Fruit fly (Drosophila melanogaster) whole organism, adult: Measurements from ENCODE around the gene AP-2mu.

Experiments
- CG11617 ChIP-seq: fragments of 200-800 bp; sonication (Bioruptor generic); optimal IDR thresholded peaks from 2 replicates; lab custom pipeline; 2017; ENCODE audit warnings: mild to moderate bottlenecking, missing biosample characterization, missing genetic modification reagents, missing genetic modification characterization
- CG12768 ChIP-seq: fragments of 200-800 bp; sonication (Bioruptor generic); optimal IDR thresholded peaks from 2 replicates; lab custom pipeline; 2017; ENCODE audit warnings: missing biosample characterization, missing genetic modification characterization, mild to moderate bottlenecking, moderate library complexity, missing genetic modification reagents
- CG14711 ChIP-seq: fragments of 200-800 bp; sonication (Bioruptor generic); optimal IDR thresholded peaks from 2 replicates; lab custom pipeline; 2018; ENCODE audit warnings: missing biosample characterization, mild to moderate bottlenecking, missing genetic modification characterization, moderate library complexity
- CG1620 ChIP-seq: fragments of 200-800 bp; sonication (Bioruptor generic); optimal IDR thresholded peaks from 2 replicates; lab custom pipeline; 2016; ENCODE audit warnings: missing biosample characterization, missing genetic modification characterization
- CG33017 ChIP-seq: fragments of 200-800 bp; sonication (Bioruptor generic); optimal IDR thresholded peaks from 2 replicates; lab custom pipeline; 2018; ENCODE audit warnings: missing biosample characterization, mild to moderate bottlenecking, missing genetic modification characterization, moderate library complexity
- CG5204 ChIP-seq: fragments of 200-800 bp; sonication (Bioruptor generic); optimal IDR thresholded peaks from 2 replicates; lab custom pipeline; 2016; ENCODE audit warnings: missing biosample characterization, missing genetic modification characterization
- CG7045 ChIP-seq: fragments of 200-800 bp; sonication (Bioruptor generic); optimal IDR thresholded peaks from 2 replicates; lab custom pipeline; 2017; ENCODE audit warnings: missing biosample characterization, mild to moderate bottlenecking, missing genetic modification characterization
- CG7101 ChIP-seq: fragments of 200-800 bp; sonication (Bioruptor generic); optimal IDR thresholded peaks from 2 replicates; lab custom pipeline; 2018; ENCODE audit warnings: missing biosample characterization, mild to moderate bottlenecking, missing genetic modification characterization, moderate library complexity
- Clk ChIP-seq: fragments of 200-800 bp; sonication (Bioruptor generic); optimal IDR thresholded peaks from 2 replicates; lab custom pipeline; 2017; ENCODE audit warnings: missing biosample characterization, missing genetic modification characterization
- Hr96 ChIP-seq: fragments of 200-800 bp; sonication (Bioruptor generic); optimal IDR thresholded peaks from 2 replicates; lab custom pipeline; 2016; ENCODE audit warnings: missing biosample characterization, missing genetic modification characterization
- Mnt ChIP-seq: fragments of 200-800 bp; sonication (Bioruptor generic); optimal IDR thresholded peaks from 2 replicates; lab custom pipeline; 2016; ENCODE audit warnings: missing biosample characterization, mild to moderate bottlenecking, missing genetic modification characterization
- bab1 ChIP-seq: fragments of 200-800 bp; sonication (Bioruptor generic); optimal IDR thresholded peaks from 3 replicates; lab custom pipeline; 2019; ENCODE audit warnings: missing biosample characterization, mild to moderate bottlenecking, missing genetic modification characterization, moderate library complexity
- cic ChIP-seq: fragments of 200-800 bp; sonication (Bioruptor generic); optimal IDR thresholded peaks from 2 replicates; lab custom pipeline; 2017; ENCODE audit warnings: missing biosample characterization, mild to moderate bottlenecking, missing genetic modification characterization, moderate library complexity
- cnc ChIP-seq, 2 experiments: fragments of >200 bp; optimal IDR thresholded peaks; 2 replicates each; lab custom pipeline; 2017
- kay ChIP-seq: fragments of 200-800 bp; sonication (Bioruptor generic); peaks from one replicate; lab custom pipeline; 2016; ENCODE audit warnings: missing biosample characterization, missing genetic modification characterization, borderline replicate concordance
- ovo ChIP-seq: fragments of 200-800 bp; sonication (Bioruptor generic); optimal IDR thresholded peaks from 2 replicates; lab custom pipeline; 2016; ENCODE audit warnings: missing biosample characterization, missing genetic modification characterization
- pad ChIP-seq: fragments of 200-800 bp; sonication (Bioruptor generic); optimal IDR thresholded peaks from 3 replicates; lab custom pipeline; 2017; ENCODE audit warnings: missing biosample characterization, missing genetic modification characterization, mild to moderate bottlenecking, moderate library complexity, missing genetic modification reagents
- tj ChIP-seq: fragments of 200-800 bp; sonication (Bioruptor generic); optimal IDR thresholded peaks from 3 replicates; lab custom pipeline; 2017; ENCODE audit warnings: missing biosample characterization, mild to moderate bottlenecking, missing genetic modification characterization, moderate library complexity
- toe ChIP-seq: fragments of 200-800 bp; sonication (Bioruptor generic); optimal IDR thresholded peaks from 2 replicates; lab custom pipeline; 2016; ENCODE audit warnings: missing biosample characterization, missing genetic modification characterization

AP-2mu gene

DNA sequence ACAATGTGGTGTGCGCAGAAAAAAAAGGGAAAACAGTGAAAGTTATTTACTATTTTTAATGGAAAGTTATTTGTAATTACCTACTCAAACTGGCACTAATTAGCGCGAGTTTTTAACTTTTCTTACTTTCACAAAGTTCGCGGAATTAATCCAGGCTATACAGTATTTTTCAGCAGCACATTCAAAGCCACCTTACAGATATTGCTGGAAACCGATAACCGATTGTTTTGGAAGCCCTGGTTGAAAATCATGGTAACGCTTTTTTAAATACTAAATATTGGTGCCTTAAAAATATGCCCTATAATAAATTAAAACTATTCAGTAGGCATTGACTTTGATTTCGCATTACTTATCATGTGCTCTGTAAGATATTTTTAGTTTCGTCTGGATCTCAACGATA is 30.5 kb downstream of the AP-2mu start, which contains the start of gene tHMG2:
Gene tHMG2, plus strand, starts transcription at position 187 of the 400 bp plus-strand sequence.
- TF ChIP-seq CG1620 (GFP tag; lab: Kevin White, UChicago) (no peak), CG11617 (GFP tag; lab: Kevin White, UChicago) (no peak), ovo (no peak), Hr96 (GFP tag; lab: Kevin White, UChicago) (no peak), CG7045 (GFP tag; lab: Kevin White, UChicago) (no peak), cnc (optimal IDR thresholded peaks at IDR 0.05; lab: Kevin White, UChicago) (no peak), toe (GFP tag; lab: Kevin White, UChicago) (no peak), CG7101 (tag; lab: Kevin White, UChicago) (no peak), CG12768 (GFP tag; lab: Kevin White, UChicago) (no peak), cic (GFP tag; lab: Kevin White, UChicago) (no peak)

DNA sequence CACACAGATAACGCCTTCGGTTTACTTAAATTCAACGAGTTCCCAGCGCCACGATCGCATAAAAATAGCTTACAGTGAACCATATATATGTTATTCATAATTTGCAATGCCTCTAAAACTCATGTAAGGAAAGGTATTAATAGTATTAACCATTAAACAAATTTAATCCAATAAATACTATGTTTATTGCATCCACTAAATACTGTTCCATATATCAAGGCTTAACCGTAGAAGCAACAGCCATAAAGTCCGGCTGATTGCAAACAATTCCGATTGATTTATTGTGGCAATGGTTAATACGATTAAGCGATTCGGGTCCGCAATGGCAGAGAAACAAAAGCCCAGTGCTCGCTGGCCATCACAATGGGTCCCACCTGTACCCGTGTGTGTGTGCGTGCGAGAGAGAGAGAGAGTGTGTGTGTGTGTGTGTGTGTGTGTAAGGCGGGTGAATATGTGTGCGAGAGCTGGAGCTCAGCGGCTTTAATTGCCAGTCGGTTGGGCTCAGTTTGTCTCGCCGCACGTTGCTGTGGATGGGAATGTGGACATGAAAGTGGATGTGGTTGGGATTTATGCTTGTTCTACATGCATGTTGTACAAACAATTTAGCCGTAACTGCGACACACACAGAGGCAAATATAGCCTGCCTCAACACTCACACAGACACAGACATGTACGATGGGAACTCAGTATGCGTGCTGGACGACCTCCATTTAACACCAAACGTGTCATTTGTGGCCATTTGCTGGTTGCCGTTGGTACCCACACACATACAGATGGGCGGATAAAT is 32.5 kb downstream of the AP-2mu start:
- TF ChIP-seq CG11617 (GFP tag; lab: Kevin White, UChicago) (no peak), ovo (no peak), CG12768 (GFP tag; lab: Kevin White, UChicago) (no peak), CG1620 (GFP tag; lab: Kevin White, UChicago) (no peak), CG5204 (GFP tag; lab: Kevin White, UChicago) (no peak), CG33017 (no peak), CG14711 (tag; lab: Kevin White, UChicago) (no peak), pad (GFP tag; lab: Kevin White, UChicago) (peak; percentile 29), Hr96 (GFP tag; lab: Kevin White, UChicago) (no peak), CG7101 (tag; lab: Kevin White, UChicago) (no peak), toe (GFP tag; lab: Kevin White, UChicago) (no peak), cnc (optimal IDR thresholded peaks at IDR 0.05; lab: Kevin White, UChicago) (no peak), kay (no peak), bab1 (no peak), cic (GFP tag; lab: Kevin White, UChicago) (no peak), CG7045 (GFP tag; lab: Kevin White, UChicago) (peak; percentile 78), Clk (GFP tag; lab: Kevin White, UChicago) (no peak)

DNA sequence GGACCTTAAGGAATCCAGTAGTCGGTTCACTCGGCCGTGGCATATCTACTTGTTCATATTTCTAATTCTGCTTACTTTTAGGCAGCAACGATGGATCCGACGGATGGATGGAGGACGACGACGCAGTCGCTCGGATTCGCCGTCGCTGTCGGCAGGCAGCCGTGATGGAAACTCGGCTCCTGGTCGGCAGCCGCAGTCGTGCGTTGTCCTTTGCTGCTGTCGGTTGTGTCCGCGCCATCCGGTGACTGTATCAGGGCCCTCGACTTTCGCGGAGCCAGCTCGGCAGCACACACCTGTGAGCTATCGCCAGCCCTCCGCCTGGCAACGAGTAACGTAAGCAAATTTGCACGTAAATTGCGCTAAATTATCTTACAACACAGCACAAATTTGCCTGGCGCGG is 34.8 kb downstream of the AP-2mu start, which contains the start of gene Octbeta1R:
Gene Octbeta1R, plus strand, starts transcription at position 191 of the 400 bp plus-strand sequence.
- TF ChIP-seq cnc (optimal IDR thresholded peaks at IDR 0.05; lab: Kevin White, UChicago) (no peak), pad (GFP tag; lab: Kevin White, UChicago) (no peak), Hr96 (GFP tag; lab: Kevin White, UChicago) (no peak), CG5204 (GFP tag; lab: Kevin White, UChicago) (no peak), CG33017 (no peak), CG7045 (GFP tag; lab: Kevin White, UChicago) (no peak), Clk (GFP tag; lab: Kevin White, UChicago) (no peak), bab1 (no peak), CG1620 (GFP tag; lab: Kevin White, UChicago) (no peak), ovo (no peak), Mnt (GFP tag; lab: Kevin White, UChicago) (no peak), CG11617 (GFP tag; lab: Kevin White, UChicago) (no peak), CG7101 (tag; lab: Kevin White, UChicago) (no peak), CG14711 (tag; lab: Kevin White, UChicago) (no peak), tj (GFP tag; lab: Kevin White, UChicago) (no peak), CG12768 (GFP tag; lab: Kevin White, UChicago) (no peak), kay (no peak)

DNA sequence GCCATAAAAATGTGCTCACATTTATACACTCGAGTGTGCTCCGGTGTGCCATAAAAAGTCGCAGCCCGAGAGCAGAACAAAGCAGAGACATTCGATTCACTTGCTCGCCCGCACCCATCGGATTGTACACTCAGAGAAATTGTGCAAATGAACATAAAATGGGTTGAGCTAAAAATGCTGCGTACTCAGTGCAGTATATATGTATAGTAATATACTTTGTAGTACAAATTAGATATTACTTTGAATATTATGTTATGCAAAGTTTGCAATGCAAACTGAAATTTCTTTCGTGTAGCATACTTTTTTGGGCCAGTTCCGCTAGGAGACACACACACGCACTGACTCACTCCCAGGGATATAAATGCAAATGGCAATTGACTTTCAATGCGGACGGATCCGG is 41.4 kb downstream of the AP-2mu start:
- TF ChIP-seq CG12768 (GFP tag; lab: Kevin White, UChicago) (no peak), Clk (GFP tag; lab: Kevin White, UChicago) (no peak)
